Fruit fly (Drosophila melanogaster): ENCODE data around the gene CG11837.

CG11837 gene

dm6 chr3R:29033909-29034629, 15.2 kb upstream of the CG11837 start, which contains the start of the genes beta4GalNAcTB and Cpsf100 (continued):
- TF ChIP-seq CG1792 (GFP tag; optimal IDR thresholded peaks at IDR 0.05): no peak
- TF ChIP-seq Chrac-16 (GFP tag; optimal IDR thresholded peaks at IDR 0.05): peak; percentile 74
- peak; percentile 35 for TF ChIP-seq D19B (GFP tag; optimal IDR thresholded peaks at IDR 0.05)
- peak; percentile 21; the same call in 1 of the 2 replicates for TF ChIP-seq wor (GFP tag; IDR thresholded peaks at IDR 0.05)
- TF ChIP-seq CG6272 (GFP tag; IDR thresholded peaks at IDR 0.05): peak; percentile 70
- TF ChIP-seq CG1832 (GFP tag; optimal IDR thresholded peaks at IDR 0.05): no peak
- peak; percentile 78 for TF ChIP-seq CG12391 (tag; optimal IDR thresholded peaks at IDR 0.05)
- TF ChIP-seq CG7372 (GFP tag; IDR thresholded peaks at IDR 0.05): peak; percentile 34
- TF ChIP-seq pan (optimal IDR thresholded peaks at IDR 0.05): no peak
- TF ChIP-seq pan (GFP tag; optimal IDR thresholded peaks at IDR 0.05 in 1 of 2, IDR thresholded peaks at IDR 0.05 in 1 of 2): peak in 1 of 2 experiments; percentile 48
- TF ChIP-seq Ets65A (GFP tag): peak; percentile 97
- peak; percentile 39 for TF ChIP-seq unpg (GFP tag; optimal IDR thresholded peaks at IDR 0.05)
- TF ChIP-seq ro (GFP tag; IDR thresholded peaks at IDR 0.05): peak; percentile 15; the same call in 1 of the 2 replicates
- peak; percentile 83 for TF ChIP-seq CG8924 (tag; optimal IDR thresholded peaks at IDR 0.05)
- peak; percentile 78 for TF ChIP-seq Max (GFP tag; optimal IDR thresholded peaks at IDR 0.05)
- TF ChIP-seq ato (GFP tag; IDR thresholded peaks at IDR 0.05; ENCODE audit: partially characterized antibody): no peak
- no peak for TF ChIP-seq unc-4 (GFP tag; IDR thresholded peaks at IDR 0.05; ENCODE audit: partially characterized antibody)
- no peak for TF ChIP-seq p53 (GFP tag; optimal IDR thresholded peaks at IDR 0.05)
- TF ChIP-seq Atf3 (GFP tag; optimal IDR thresholded peaks at IDR 0.05): peak; percentile 10
- TF ChIP-seq CG43689 (GFP tag; IDR thresholded peaks at IDR 0.05): no peak
- peak; percentile 21 for TF ChIP-seq trh (GFP tag; optimal IDR thresholded peaks at IDR 0.05)
- TF ChIP-seq CG4854 (GFP tag; optimal IDR thresholded peaks at IDR 0.05): no peak
- no peak for TF ChIP-seq HLHmδ (GFP tag; optimal IDR thresholded peaks at IDR 0.05)
- TF ChIP-seq CG4282 (GFP tag; optimal IDR thresholded peaks at IDR 0.05): no peak
- TF ChIP-seq CG10462 (GFP tag; optimal IDR thresholded peaks at IDR 0.05): peak; percentile 43
- TF ChIP-seq Antp (GFP tag; optimal IDR thresholded peaks at IDR 0.05): peak; percentile 52
- peak; percentile 7 for TF ChIP-seq her (GFP tag; optimal IDR thresholded peaks at IDR 0.05)
- no peak for TF ChIP-seq luna (GFP tag; optimal IDR thresholded peaks at IDR 0.05)
- peak; percentile 64 for TF ChIP-seq CG30431 (GFP tag; optimal IDR thresholded peaks at IDR 0.05)
- no peak for TF ChIP-seq Neu2 (GFP tag; optimal IDR thresholded peaks at IDR 0.05; ENCODE audit: borderline replicate concordance)
- TF ChIP-seq salm (tag; optimal IDR thresholded peaks at IDR 0.05): no peak
- no peak for TF ChIP-seq nerfin-2 (GFP tag; IDR thresholded peaks at IDR 0.05; ENCODE audit: partially characterized antibody)
- no peak for TF ChIP-seq CG2129 (GFP tag; IDR thresholded peaks at IDR 0.05; ENCODE audit: partially characterized antibody)
- peak; percentile 68 for TF ChIP-seq CG1529 (GFP tag; optimal IDR thresholded peaks at IDR 0.05)
- peak; percentile 27 for TF ChIP-seq NC2β (GFP tag; optimal IDR thresholded peaks at IDR 0.05)
- TF ChIP-seq CG17802 (tag; optimal IDR thresholded peaks at IDR 0.05): no peak
- TF ChIP-seq tx (GFP tag; optimal IDR thresholded peaks at IDR 0.05): peak; percentile 25
- TF ChIP-seq hth (optimal IDR thresholded peaks at IDR 0.05): no peak
- TF ChIP-seq rib (GFP tag; IDR thresholded peaks at IDR 0.05): peak; percentile 65; the same call in 1 of the 2 replicates
- peak; percentile 72 for TF ChIP-seq Ssrp (tag; optimal IDR thresholded peaks at IDR 0.05)
- TF ChIP-seq exex (tag; optimal IDR thresholded peaks at IDR 0.05): peak; percentile 80
- TF ChIP-seq ATbp (GFP tag; optimal IDR thresholded peaks at IDR 0.05): peak; percentile 36
- peak; percentile 57 to 63 for TF ChIP-seq dpn (GFP tag; optimal IDR thresholded peaks at IDR 0.05)
- TF ChIP-seq CG10431 (GFP tag; optimal IDR thresholded peaks at IDR 0.05): no peak
- TF ChIP-seq HmgZ (tag; optimal IDR thresholded peaks at IDR 0.05): peak; percentile 6
- TF ChIP-seq CG7928 (GFP tag; optimal IDR thresholded peaks at IDR 0.05): peak; percentile 91
- TF ChIP-seq E2f1 (GFP tag; IDR thresholded peaks at IDR 0.05): peak; percentile 64
- TF ChIP-seq sqz (GFP tag; optimal IDR thresholded peaks at IDR 0.05): no peak
- no peak; the same call in 2 of the 3 replicates for TF ChIP-seq CG7357 (GFP tag; IDR thresholded peaks at IDR 0.05)
- no peak for TF ChIP-seq Doc2 (GFP tag; IDR thresholded peaks at IDR 0.05)

Measured in whole organism, embryonic.